Worm (Caenorhabditis elegans) whole organism, L4 larva: Measurements from ENCODE around the gene gpx-6.

Experiments
- F26F4.8 ChIP-seq: fragments of 200-800 bp; sonication (Bioruptor generic); conservative IDR thresholded peaks from 2 replicates; pipeline ENCODE4 v1.3.6; 2022; ENCODE audit warnings: missing genetic modification characterization, missing compliant biosample characterization
- F44E2.7 ChIP-seq: fragments of 200-800 bp; sonication (Bioruptor generic); IDR thresholded peaks from 2 replicates; pipeline ENCODE4 v2.1.2; 2022; ENCODE audit warnings: missing genetic modification characterization, missing compliant biosample characterization
- F49E8.2 ChIP-seq: sonication (generic microtip); optimal IDR thresholded peaks from 2 replicates; lab custom pipeline; 2016; ENCODE audit warnings: missing compliant biosample characterization, mild to moderate bottlenecking, missing genetic modification characterization, borderline replicate concordance
- T20F7.1 ChIP-seq: fragments of 200-800 bp; sonication (Bioruptor generic); optimal IDR thresholded peaks from 2 replicates; lab custom pipeline; 2018; ENCODE audit warnings: mild to moderate bottlenecking, missing genetic modification characterization, missing compliant biosample characterization
- Y105C5A.15 ChIP-seq: fragments of 200-800 bp; sonication (Bioruptor generic); IDR thresholded peaks from 2 replicates; pipeline ENCODE4 v1.3.6; 2022; ENCODE audit warnings: missing genetic modification characterization, missing compliant biosample characterization
- Y5F2A.4 ChIP-seq: fragments of 200-800 bp; sonication (Bioruptor generic); optimal IDR thresholded peaks from 2 replicates; lab custom pipeline; 2018; ENCODE audit warnings: mild to moderate bottlenecking, missing genetic modification characterization, missing compliant biosample characterization
- Y75B8A.6 ChIP-seq: fragments of 200-800 bp; sonication (Bioruptor generic); IDR thresholded peaks from 2 replicates; pipeline ENCODE4 v1.3.6; 2022; ENCODE audit warnings: missing genetic modification reagents, missing genetic modification characterization, missing compliant biosample characterization
- ZK546.5 ChIP-seq, 2 experiments: sonication (generic microtip); optimal IDR thresholded peaks; 2 replicates each; lab custom pipeline; 2017; ENCODE audit warnings: missing biosample characterization in 2 of 2, missing genetic modification characterization in 2 of 2
- ceh-20 ChIP-seq: fragments of 200-800 bp; sonication (Bioruptor generic); IDR thresholded peaks from 2 replicates; pipeline ENCODE4 v1.3.6; 2022; ENCODE audit warnings: missing genetic modification reagents, missing genetic modification characterization, missing compliant biosample characterization
- ceh-62 ChIP-seq: sonication (generic microtip); optimal IDR thresholded peaks from 2 replicates; lab custom pipeline; 2017; ENCODE audit warnings: missing biosample characterization, missing genetic modification characterization
- daf-19 ChIP-seq: fragments of 200-800 bp; sonication (Bioruptor generic); conservative IDR thresholded peaks from 2 replicates; pipeline ENCODE4 v1.3.6; 2022; ENCODE audit warnings: missing genetic modification characterization, missing compliant biosample characterization
- duxl-1 ChIP-seq: sonication (generic microtip); optimal IDR thresholded peaks from 2 replicates; lab custom pipeline; 2016; ENCODE audit warnings: mild to moderate bottlenecking, missing genetic modification characterization, moderate library complexity, missing compliant biosample characterization; ENCODE audit not compliant: poor library complexity
- dve-1 ChIP-seq: sonication (generic microtip); optimal IDR thresholded peaks from 2 replicates; lab custom pipeline; 2017; ENCODE audit warnings: antibody characterized with exemption, mild to moderate bottlenecking, missing genetic modification characterization, missing compliant biosample characterization; ENCODE audit not compliant: insufficient read depth
- fos-1 ChIP-seq: fragments of 150-350 bp; optimal IDR thresholded peaks from 2 replicates; lab custom pipeline; 2014; ENCODE audit warnings: missing biosample characterization, missing genetic modification characterization
- gei-8 ChIP-seq: fragments of 200-800 bp; sonication (Bioruptor generic); optimal IDR thresholded peaks from 2 replicates; lab custom pipeline; 2018; ENCODE audit warnings: mild to moderate bottlenecking, missing genetic modification characterization, missing compliant biosample characterization
- hlh-11 ChIP-seq: fragments of 200-800 bp; sonication (Bioruptor generic); optimal IDR thresholded peaks from 2 replicates; lab custom pipeline; 2018; ENCODE audit warnings: mild to moderate bottlenecking, missing genetic modification characterization, missing compliant biosample characterization
- lin-1 ChIP-seq: fragments of 200-800 bp; sonication (Bioruptor generic); IDR thresholded peaks from 2 replicates; pipeline ENCODE4 v1.3.6; 2022; ENCODE audit warnings: missing genetic modification reagents, missing genetic modification characterization, missing compliant biosample characterization
- lin-15B ChIP-seq: fragments of 150-350 bp; sonication (generic microtip); optimal IDR thresholded peaks from 3 replicates; lab custom pipeline; 2014; ENCODE audit warnings: missing biosample characterization, missing genetic modification characterization
- lin-38 ChIP-seq: fragments of 200-800 bp; sonication (Bioruptor generic); IDR thresholded peaks from 2 replicates; pipeline ENCODE4 v1.3.6; 2022; ENCODE audit warnings: missing genetic modification reagents, missing genetic modification characterization, missing compliant biosample characterization
- lin-39 ChIP-seq: fragments of 150-350 bp; optimal IDR thresholded peaks from 2 replicates; lab custom pipeline; 2014; ENCODE audit warnings: missing biosample characterization, missing genetic modification reagents, missing genetic modification characterization
- madf-5 ChIP-seq, 2 experiments: fragments of 200-800 bp; sonication (Bioruptor generic); IDR thresholded peaks; 2 replicates each; pipeline ENCODE4 v1.3.6; 2022; ENCODE audit warnings: missing compliant biosample characterization in 2 of 2, missing genetic modification characterization in 2 of 2
- mes-2 ChIP-seq: sonication (generic microtip); optimal IDR thresholded peaks from 2 replicates; lab custom pipeline; 2016; ENCODE audit warnings: missing genotype, mild to moderate bottlenecking, missing genetic modification characterization, missing compliant biosample characterization; ENCODE audit not compliant: poor library complexity, severe bottlenecking
- mxl-3 ChIP-seq: fragments of 200-800 bp; sonication (Bioruptor generic); optimal IDR thresholded peaks from 2 replicates; lab custom pipeline; 2018; ENCODE audit warnings: mild to moderate bottlenecking, missing genetic modification characterization, missing compliant biosample characterization
- nhr-11 ChIP-seq: fragments of 150-350 bp; optimal IDR thresholded peaks from 2 replicates; lab custom pipeline; 2014; ENCODE audit warnings: missing biosample characterization, missing genetic modification characterization
- nhr-237 ChIP-seq: sonication (generic microtip); optimal IDR thresholded peaks from 2 replicates; lab custom pipeline; 2017; ENCODE audit warnings: missing biosample characterization, missing genetic modification characterization
- nhr-25 ChIP-seq: sonication (generic microtip); optimal IDR thresholded peaks from 2 replicates; lab custom pipeline; 2017; ENCODE audit warnings: missing genetic modification characterization, mild to moderate bottlenecking, missing compliant biosample characterization, antibody characterized with exemption, moderate library complexity, borderline replicate concordance; ENCODE audit not compliant: insufficient read depth
- nhr-41 ChIP-seq: fragments of 200-800 bp; sonication (Bioruptor generic); IDR thresholded peaks from 2 replicates; pipeline ENCODE4 v1.3.6; 2022; ENCODE audit warnings: missing genetic modification reagents, missing genetic modification characterization, missing compliant biosample characterization
- nhr-48 ChIP-seq: sonication (generic microtip); optimal IDR thresholded peaks from 2 replicates; lab custom pipeline; 2016; ENCODE audit warnings: mild to moderate bottlenecking, missing genetic modification characterization, missing compliant biosample characterization
- pha-4 ChIP-seq, 2 experiments: fragments of 150-350 bp in 1 of 2; fragments of 200-800 bp in 1 of 2; sonication (Bioruptor generic) in 1 of 2; IDR thresholded peaks in 1 of 2; optimal IDR thresholded peaks in 1 of 2; 2 replicates each; pipeline versions ENCODE4 v1.3.6 to Lab custom; 2014 to 2022; ENCODE audit warnings: missing genetic modification characterization in 2 of 2, missing genetic modification reagents in 2 of 2, missing biosample characterization in 1 of 2, missing compliant biosample characterization in 1 of 2
- php-3 ChIP-seq: fragments of 200-800 bp; sonication (Bioruptor generic); IDR thresholded peaks from 2 replicates; pipeline ENCODE4 v1.3.6; 2022; ENCODE audit warnings: missing genetic modification reagents, missing genetic modification characterization, missing compliant biosample characterization
- saeg-2 ChIP-seq: fragments of 200-800 bp; sonication (Bioruptor generic); IDR thresholded peaks from 2 replicates; pipeline ENCODE4 v1.3.6; 2022; ENCODE audit warnings: missing genetic modification reagents, missing genetic modification characterization, missing compliant biosample characterization
- set-16 ChIP-seq: fragments of 200-800 bp; sonication (Bioruptor generic); IDR thresholded peaks from 2 replicates; pipeline ENCODE4 v1.3.6; 2022; ENCODE audit warnings: missing genetic modification reagents, missing genetic modification characterization, missing compliant biosample characterization
- skn-1 ChIP-seq: fragments of 150-350 bp; optimal IDR thresholded peaks from 2 replicates; lab custom pipeline; 2014; ENCODE audit warnings: missing biosample characterization, missing genetic modification characterization
- snpc-4 ChIP-seq: fragments of 150-350 bp; optimal IDR thresholded peaks from 2 replicates; lab custom pipeline; 2014; ENCODE audit warnings: missing biosample characterization, missing genetic modification characterization
- unc-39 ChIP-seq: sonication (generic microtip); optimal IDR thresholded peaks from 2 replicates; lab custom pipeline; 2017; ENCODE audit warnings: missing biosample characterization, missing genetic modification characterization
- vab-7 ChIP-seq: fragments of 200-800 bp; sonication (Bioruptor generic); IDR thresholded peaks from 2 replicates; pipeline ENCODE4 v1.3.6; 2022; ENCODE audit warnings: missing genetic modification reagents, missing genetic modification characterization, missing compliant biosample characterization
- ztf-11 ChIP-seq: fragments of 150-350 bp; optimal IDR thresholded peaks from 2 replicates; lab custom pipeline; 2014; ENCODE audit warnings: missing biosample characterization, missing genetic modification characterization

Gene gpx-6

DNA sequence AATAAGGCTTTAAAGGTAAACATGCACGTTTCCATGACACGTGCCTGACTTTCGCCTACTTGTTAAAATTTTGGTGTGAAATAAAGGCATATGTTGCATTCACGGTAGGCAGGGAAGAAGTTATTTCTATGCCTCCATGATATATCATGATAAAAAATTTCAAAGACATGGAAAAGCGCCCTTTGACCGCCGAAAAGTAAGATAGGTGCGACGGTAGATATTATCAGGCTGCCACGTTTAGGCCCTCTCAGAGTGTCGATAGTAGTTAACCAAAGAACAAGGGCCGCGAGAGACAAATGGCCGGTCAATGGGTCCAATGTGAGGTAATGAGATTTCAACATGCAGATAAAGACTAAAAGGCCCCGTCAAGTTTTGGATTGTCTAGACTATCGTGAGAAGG is 21.2 kb downstream of the gpx-6 start:
- TF ChIP-seq nhr-48: no peak
- TF ChIP-seq lin-1 (GFP tag; lab: Robert Waterston, UW): no peak
- no peak for TF ChIP-seq mxl-3 (GFP tag; lab: Kevin White, UChicago)
- no peak for TF ChIP-seq lin-38 (GFP tag; lab: Robert Waterston, UW)
- no peak for TF ChIP-seq F26F4.8 (GFP tag; lab: Robert Waterston, UW)
- TF ChIP-seq snpc-4: no peak
- TF ChIP-seq lin-15B (tag; lab: Kevin White, UChicago): no peak
- no peak for TF ChIP-seq set-16 (GFP tag; lab: Robert Waterston, UW)
- TF ChIP-seq nhr-25 (tag; lab: Kevin White, UChicago): no peak

DNA sequence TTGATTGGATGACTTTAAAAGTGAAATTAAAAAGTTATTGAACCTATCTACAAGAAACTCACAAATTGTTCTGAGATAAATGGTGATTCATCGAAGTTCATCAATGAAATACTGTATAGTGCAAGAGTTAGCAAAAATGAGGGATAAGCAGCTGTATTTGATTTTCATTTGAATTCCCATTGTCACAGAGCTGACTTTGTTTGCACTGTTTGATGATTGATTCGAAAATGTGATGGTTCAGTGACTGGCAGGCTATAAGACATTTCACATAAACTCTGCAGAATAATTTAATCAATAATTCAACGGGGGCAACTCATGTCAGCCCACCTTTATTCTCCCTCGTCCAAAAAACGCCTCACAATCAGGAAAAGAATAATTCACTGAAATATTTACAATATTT is 21.6 kb downstream of the gpx-6 start, which contains the start of gene T09A12.8:
TSS of gene T09A12.8 (minus strand) at position 101 of the 400 bp plus-strand sequence.
- TF ChIP-seq Y105C5A.15 (no peak), nhr-237 (no peak), saeg-2 (GFP tag; lab: Robert Waterston, UW) (no peak), nhr-11 (no peak), vab-7 (GFP tag; lab: Robert Waterston, UW) (no peak), T20F7.1 (GFP tag; lab: Kevin White, UChicago) (no peak), php-3 (GFP tag; lab: Robert Waterston, UW) (no peak), skn-1 (no peak), lin-1 (GFP tag; lab: Robert Waterston, UW) (no peak), lin-39 (tag; lab: Kevin White, UChicago) (no peak), F49E8.2 (tag; lab: Kevin White, UChicago) (no peak)

DNA sequence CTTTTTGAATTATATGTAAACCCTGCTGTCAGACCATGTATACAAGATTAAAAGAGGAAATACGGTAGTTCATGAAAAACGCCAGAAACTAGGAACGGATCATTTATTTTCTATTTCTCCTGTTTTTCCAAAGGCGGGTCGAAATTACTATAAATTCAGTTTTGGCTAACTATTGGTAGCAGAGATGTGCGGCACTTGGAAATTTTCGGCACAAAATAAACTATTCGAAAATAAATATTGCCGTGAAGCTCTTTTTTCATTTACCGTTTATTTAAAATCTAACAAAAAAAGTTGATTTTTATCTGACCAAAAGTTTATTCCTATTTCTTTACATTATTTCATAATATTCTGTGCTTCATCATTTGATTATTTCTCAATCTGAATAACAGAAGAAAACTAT is 22.1 kb downstream of the gpx-6 start, which contains the start of gene T09A12.1:
TSS of gene T09A12.1 (plus strand) at position 301 of the 400 bp plus-strand sequence.
- TF ChIP-seq Y75B8A.6 (GFP tag; lab: Robert Waterston, UW) (no peak), mes-2 (tag; lab: Kevin White, UChicago) (no peak), F44E2.7 (GFP tag; lab: Robert Waterston, UW) (no peak), madf-5 (GFP tag; IDR thresholded peaks at IDR 0.05; lab: Robert Waterston, UW) (no peak), ZK546.5 (tag; optimal IDR thresholded peaks at IDR 0.05; lab: Kevin White, UChicago) (no peak), ceh-20 (GFP tag; lab: Robert Waterston, UW) (no peak), ztf-11 (tag; lab: Kevin White, UChicago) (no peak), fos-1 (tag; lab: Kevin White, UChicago) (no peak), Y5F2A.4 (GFP tag; lab: Kevin White, UChicago) (no peak), lin-38 (GFP tag; lab: Robert Waterston, UW) (no peak), pha-4 (GFP tag; IDR thresholded peaks at IDR 0.05; lab: Robert Waterston, UW) (no peak), pha-4 (tag; optimal IDR thresholded peaks at IDR 0.05; lab: Kevin White, UChicago) (no peak), daf-19 (no peak), hlh-11 (no peak), unc-39 (tag; lab: Kevin White, UChicago) (no peak), lin-1 (GFP tag; lab: Robert Waterston, UW) (no peak), duxl-1 (tag; lab: Kevin White, UChicago) (no peak), nhr-41 (no peak), dve-1 (tag; lab: Kevin White, UChicago) (no peak), gei-8 (no peak), ceh-62 (tag; lab: Kevin White, UChicago) (no peak)
